Worm (Caenorhabditis elegans): ENCODE measurements around the gene AH9.6.

The AH9.6 gene

ce11 chrX:2303253-2303652, 35.3 kb upstream of the AH9.6 start:
- TF ChIP-seq unc-120 (tag; optimal IDR thresholded peaks at IDR 0.05; ENCODE audit: poor library complexity, severe bottlenecking), result no peak
- TF ChIP-seq unc-39 (tag; optimal IDR thresholded peaks at IDR 0.05), result no peak
- no peak for TF ChIP-seq lsy-2 (tag; optimal IDR thresholded peaks at IDR 0.05)

- TF ChIP-seq ceh-39 (tag; optimal IDR thresholded peaks at IDR 0.05), result no peak
- TF ChIP-seq unc-62 (GFP tag; optimal IDR thresholded peaks at IDR 0.05), result no peak
- TF ChIP-seq hlh-1 (tag; optimal IDR thresholded peaks at IDR 0.05), result no peak
- no peak for TF ChIP-seq lin-13 (tag; optimal IDR thresholded peaks at IDR 0.05)
- TF ChIP-seq nhr-237 (tag; optimal IDR thresholded peaks at IDR 0.05), result no peak
- TF ChIP-seq nhr-2 (tag; optimal IDR thresholded peaks at IDR 0.05), result no peak
- TF ChIP-seq lsy-2 (tag; optimal IDR thresholded peaks at IDR 0.05), result no peak
- TF ChIP-seq mep-1 (tag; optimal IDR thresholded peaks at IDR 0.05), result no peak
- no peak for TF ChIP-seq snpc-4 (tag; optimal IDR thresholded peaks at IDR 0.05)
- no peak for TF ChIP-seq ceh-43 (GFP tag; optimal IDR thresholded peaks at IDR 0.05)
- TF ChIP-seq zip-8 (tag; optimal IDR thresholded peaks at IDR 0.05), result no peak
- TF ChIP-seq blmp-1 (tag; optimal IDR thresholded peaks at IDR 0.05), result no peak
- no peak for TF ChIP-seq elt-3 (tag; optimal IDR thresholded peaks at IDR 0.05)
- no peak for TF ChIP-seq pha-4 (tag; optimal IDR thresholded peaks at IDR 0.05)
- TF ChIP-seq mls-2 (tag; optimal IDR thresholded peaks at IDR 0.05), result no peak
- TF ChIP-seq ceh-83 (GFP tag; optimal IDR thresholded peaks at IDR 0.05), result no peak
- no peak for TF ChIP-seq ztf-11 (tag; optimal IDR thresholded peaks at IDR 0.05)
- TF ChIP-seq M03D4.4 (tag; optimal IDR thresholded peaks at IDR 0.05), result no peak
- no peak for TF ChIP-seq unc-120 (tag; optimal IDR thresholded peaks at IDR 0.05; ENCODE audit: poor library complexity, severe bottlenecking)
Measured at ce11 chrX:2302782-2303181, 34.8 kb upstream of the AH9.6 start, which contains the start of gene hum-6. hum-6 (plus strand) TSS chrX:2303082.

- TF ChIP-seq blmp-1 (tag; optimal IDR thresholded peaks at IDR 0.05) (no peak), lsy-2 (tag; optimal IDR thresholded peaks at IDR 0.05) (no peak), ztf-11 (tag; optimal IDR thresholded peaks at IDR 0.05) (no peak), drap-1 (GFP tag; optimal IDR thresholded peaks at IDR 0.05) (no peak), M03D4.4 (tag; optimal IDR thresholded peaks at IDR 0.05) (no peak), ceh-43 (GFP tag; optimal IDR thresholded peaks at IDR 0.05) (no peak), ceh-39 (tag; optimal IDR thresholded peaks at IDR 0.05) (no peak), ceh-83 (GFP tag; optimal IDR thresholded peaks at IDR 0.05) (no peak), flh-1 (GFP tag; optimal IDR thresholded peaks at IDR 0.05) (no peak), unc-39 (tag; optimal IDR thresholded peaks at IDR 0.05) (no peak), mls-2 (tag; optimal IDR thresholded peaks at IDR 0.05) (no peak), ces-1 (GFP tag; optimal IDR thresholded peaks at IDR 0.05) (no peak), nhr-28 (tag; optimal IDR thresholded peaks at IDR 0.05) (no peak), lin-13 (tag; optimal IDR thresholded peaks at IDR 0.05) (no peak), nhr-12 (tag; optimal IDR thresholded peaks at IDR 0.05) (no peak), pha-4 (tag; optimal IDR thresholded peaks at IDR 0.05) (no peak), elt-3 (tag; optimal IDR thresholded peaks at IDR 0.05) (no peak)
Measured at ce11 chrX:2301821-2302220, 33.9 kb upstream of the AH9.6 start.

- TF ChIP-seq unc-39 (tag; optimal IDR thresholded peaks at IDR 0.05), result no peak
- no peak for TF ChIP-seq ztf-11 (tag; optimal IDR thresholded peaks at IDR 0.05)
- TF ChIP-seq drap-1 (GFP tag; optimal IDR thresholded peaks at IDR 0.05), result no peak
- no peak for TF ChIP-seq elt-3 (tag; optimal IDR thresholded peaks at IDR 0.05)
- no peak for TF ChIP-seq hlh-1 (tag; optimal IDR thresholded peaks at IDR 0.05)
- TF ChIP-seq zip-8 (tag; optimal IDR thresholded peaks at IDR 0.05), result no peak
- no peak for TF ChIP-seq nhr-2 (tag; optimal IDR thresholded peaks at IDR 0.05)
- no peak for TF ChIP-seq lin-13 (tag; optimal IDR thresholded peaks at IDR 0.05)
- no peak for TF ChIP-seq ceh-43 (GFP tag; optimal IDR thresholded peaks at IDR 0.05)
- no peak for TF ChIP-seq sptf-1 (tag; optimal IDR thresholded peaks at IDR 0.05)
- TF ChIP-seq ham-2 (GFP tag; optimal IDR thresholded peaks at IDR 0.05), result no peak
- TF ChIP-seq nhr-76 (tag; optimal IDR thresholded peaks at IDR 0.05), result no peak
- no peak for TF ChIP-seq pha-4 (tag; optimal IDR thresholded peaks at IDR 0.05)
Measured at ce11 chrX:2294198-2294800, 26.4 kb upstream of the AH9.6 start, which contains the start of gene T10H10.2. T10H10.2 (plus strand) TSS chrX:2294750.

- TF ChIP-seq nhr-28 (tag; optimal IDR thresholded peaks at IDR 0.05) (no peak), hlh-1 (tag; optimal IDR thresholded peaks at IDR 0.05) (peak; percentile 98), lsy-2 (tag; optimal IDR thresholded peaks at IDR 0.05) (no peak), bed-3 (GFP tag; optimal IDR thresholded peaks at IDR 0.05) (no peak), lin-13 (tag; optimal IDR thresholded peaks at IDR 0.05) (no peak), tbx-8 (GFP tag; optimal IDR thresholded peaks at IDR 0.05) (no peak), ham-2 (GFP tag; optimal IDR thresholded peaks at IDR 0.05) (peak; percentile 51), sptf-1 (tag; optimal IDR thresholded peaks at IDR 0.05) (no peak), sem-2 (GFP tag; optimal IDR thresholded peaks at IDR 0.05) (no peak), elt-3 (tag; optimal IDR thresholded peaks at IDR 0.05) (no peak), nhr-76 (tag; optimal IDR thresholded peaks at IDR 0.05) (no peak), nhr-12 (tag; optimal IDR thresholded peaks at IDR 0.05) (no peak), nhr-237 (tag; optimal IDR thresholded peaks at IDR 0.05) (no peak), ztf-11 (tag; optimal IDR thresholded peaks at IDR 0.05) (no peak), ces-1 (GFP tag; optimal IDR thresholded peaks at IDR 0.05) (no peak), flh-1 (GFP tag; optimal IDR thresholded peaks at IDR 0.05) (no peak), M03D4.4 (tag; optimal IDR thresholded peaks at IDR 0.05) (peak; percentile 35), cnd-1 (tag; optimal IDR thresholded peaks at IDR 0.05) (peak; percentile 45), unc-62 (GFP tag; optimal IDR thresholded peaks at IDR 0.05) (peak; percentile 76), ceh-83 (GFP tag; optimal IDR thresholded peaks at IDR 0.05) (peak; percentile 77), mab-5 (tag; optimal IDR thresholded peaks at IDR 0.05) (no peak), snpc-4 (tag; optimal IDR thresholded peaks at IDR 0.05) (no peak), mls-2 (tag; optimal IDR thresholded peaks at IDR 0.05) (peak; percentile 50), blmp-1 (tag; optimal IDR thresholded peaks at IDR 0.05) (no peak), mep-1 (tag; optimal IDR thresholded peaks at IDR 0.05) (peak; percentile 21), unc-120 (tag; optimal IDR thresholded peaks at IDR 0.05; ENCODE audit: poor library complexity, severe bottlenecking) (peak; percentile 40), drap-1 (GFP tag; optimal IDR thresholded peaks at IDR 0.05) (peak; percentile 16), pha-4 (tag; optimal IDR thresholded peaks at IDR 0.05) (peak; percentile 37), unc-39 (tag; optimal IDR thresholded peaks at IDR 0.05) (no peak), lin-32 (GFP tag; optimal IDR thresholded peaks at IDR 0.05) (no peak), zip-8 (tag; optimal IDR thresholded peaks at IDR 0.05) (no peak), ceh-43 (GFP tag; optimal IDR thresholded peaks at IDR 0.05) (no peak), ceh-39 (tag; optimal IDR thresholded peaks at IDR 0.05) (no peak)
Measured at ce11 chrX:2287977-2288387, 20.0 kb upstream of the AH9.6 start.
